Worm (Caenorhabditis elegans): ENCODE results near the gene C25E10.13.

Gene C25E10.13

ce11 chrV:9044871-9045270 is 14.7 kb upstream of the C25E10.13 start, which contains the start of gene nhr-30:
Gene nhr-30, plus strand, starts transcription at chrV:9045171.
- TF ChIP-seq snpc-4 (tag; optimal IDR thresholded peaks at IDR 0.05) (no peak), ceh-83 (GFP tag; optimal IDR thresholded peaks at IDR 0.05) (no peak), zip-8 (tag; optimal IDR thresholded peaks at IDR 0.05) (no peak), nhr-12 (tag; optimal IDR thresholded peaks at IDR 0.05) (no peak), unc-39 (tag; optimal IDR thresholded peaks at IDR 0.05) (no peak), ceh-39 (tag; optimal IDR thresholded peaks at IDR 0.05) (no peak), lsy-2 (tag; optimal IDR thresholded peaks at IDR 0.05) (no peak), nhr-237 (tag; optimal IDR thresholded peaks at IDR 0.05) (no peak), M03D4.4 (tag; optimal IDR thresholded peaks at IDR 0.05) (no peak)

- TF ChIP-seq nhr-76 (tag; optimal IDR thresholded peaks at IDR 0.05), result no peak
- no peak for TF ChIP-seq nhr-12 (tag; optimal IDR thresholded peaks at IDR 0.05)
- TF ChIP-seq flh-1 (GFP tag; optimal IDR thresholded peaks at IDR 0.05), result no peak
- no peak for TF ChIP-seq ceh-43 (GFP tag; optimal IDR thresholded peaks at IDR 0.05)
- no peak for TF ChIP-seq ceh-39 (tag; optimal IDR thresholded peaks at IDR 0.05)
- no peak for TF ChIP-seq lin-13 (tag; optimal IDR thresholded peaks at IDR 0.05)
- TF ChIP-seq unc-62 (GFP tag; optimal IDR thresholded peaks at IDR 0.05), result no peak
- TF ChIP-seq unc-39 (tag; optimal IDR thresholded peaks at IDR 0.05), result no peak
- TF ChIP-seq M03D4.4 (tag; optimal IDR thresholded peaks at IDR 0.05), result no peak
- TF ChIP-seq elt-3 (tag; optimal IDR thresholded peaks at IDR 0.05), result no peak
- TF ChIP-seq ces-1 (GFP tag; optimal IDR thresholded peaks at IDR 0.05), result no peak
- no peak for TF ChIP-seq lsy-2 (tag; optimal IDR thresholded peaks at IDR 0.05)
- no peak for TF ChIP-seq nhr-237 (tag; optimal IDR thresholded peaks at IDR 0.05)
- no peak for TF ChIP-seq tbx-8 (GFP tag; optimal IDR thresholded peaks at IDR 0.05)
Observed at ce11 chrV:9047555-9048049, 11.9 kb upstream of the C25E10.13 start, which contains the start of gene C25E10.17. Gene C25E10.17, minus strand, starts transcription at chrV:9047605.

DNA sequence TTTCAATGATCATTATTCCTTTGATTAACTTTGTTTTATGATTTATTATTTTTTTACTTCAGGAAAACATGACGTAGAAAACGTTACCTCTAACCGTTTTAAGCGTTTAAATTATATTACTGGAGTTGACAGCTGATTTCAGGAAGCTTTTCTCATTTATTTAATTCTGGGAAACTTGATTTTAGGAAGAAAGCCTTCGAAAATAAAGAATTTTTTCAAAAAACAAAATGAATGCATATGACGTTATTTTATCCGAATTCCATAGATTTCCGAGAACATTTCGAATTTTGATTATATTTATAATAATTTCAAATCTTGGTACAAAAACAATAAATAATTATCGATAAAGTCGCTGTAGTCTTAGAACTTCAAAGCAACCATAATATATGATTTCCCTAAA is 10.3 kb upstream of the C25E10.13 start:
- TF ChIP-seq nhr-76 (tag; optimal IDR thresholded peaks at IDR 0.05) (no peak), M03D4.4 (tag; optimal IDR thresholded peaks at IDR 0.05) (no peak), snpc-4 (tag; optimal IDR thresholded peaks at IDR 0.05) (no peak), lsy-2 (tag; optimal IDR thresholded peaks at IDR 0.05) (no peak), nhr-237 (tag; optimal IDR thresholded peaks at IDR 0.05) (no peak), lin-32 (GFP tag; optimal IDR thresholded peaks at IDR 0.05) (no peak), ces-1 (GFP tag; optimal IDR thresholded peaks at IDR 0.05) (no peak), nhr-12 (tag; optimal IDR thresholded peaks at IDR 0.05) (no peak), ceh-83 (GFP tag; optimal IDR thresholded peaks at IDR 0.05) (no peak), unc-62 (GFP tag; optimal IDR thresholded peaks at IDR 0.05) (no peak), sptf-1 (tag; optimal IDR thresholded peaks at IDR 0.05) (no peak), bed-3 (GFP tag; optimal IDR thresholded peaks at IDR 0.05) (no peak), unc-120 (tag; optimal IDR thresholded peaks at IDR 0.05; ENCODE audit: poor library complexity, severe bottlenecking) (no peak), zip-8 (tag; optimal IDR thresholded peaks at IDR 0.05) (no peak)

ce11 chrV:9051100-9051499 is 8.4 kb upstream of the C25E10.13 start, which contains the start of gene C25E10.7:
Gene C25E10.7, minus strand, starts transcription at chrV:9051200.
- TF ChIP-seq elt-3 (tag; optimal IDR thresholded peaks at IDR 0.05) (no peak), lin-13 (tag; optimal IDR thresholded peaks at IDR 0.05) (no peak), cnd-1 (tag; optimal IDR thresholded peaks at IDR 0.05) (no peak), pha-4 (tag; optimal IDR thresholded peaks at IDR 0.05) (no peak), lsy-2 (tag; optimal IDR thresholded peaks at IDR 0.05) (no peak), bed-3 (GFP tag; optimal IDR thresholded peaks at IDR 0.05) (no peak), unc-120 (tag; optimal IDR thresholded peaks at IDR 0.05; ENCODE audit: poor library complexity, severe bottlenecking) (no peak), ceh-83 (GFP tag; optimal IDR thresholded peaks at IDR 0.05) (no peak), mab-5 (tag; optimal IDR thresholded peaks at IDR 0.05) (no peak), snpc-4 (tag; optimal IDR thresholded peaks at IDR 0.05) (no peak), nhr-76 (tag; optimal IDR thresholded peaks at IDR 0.05) (no peak), ceh-39 (tag; optimal IDR thresholded peaks at IDR 0.05) (no peak), unc-62 (GFP tag; optimal IDR thresholded peaks at IDR 0.05) (no peak), flh-1 (GFP tag; optimal IDR thresholded peaks at IDR 0.05) (no peak), lin-32 (GFP tag; optimal IDR thresholded peaks at IDR 0.05) (no peak), sem-2 (GFP tag; optimal IDR thresholded peaks at IDR 0.05) (no peak), nhr-12 (tag; optimal IDR thresholded peaks at IDR 0.05) (no peak), elt-1 (tag; optimal IDR thresholded peaks at IDR 0.05; ENCODE audit: borderline replicate concordance, insufficient read depth) (no peak), nhr-237 (tag; optimal IDR thresholded peaks at IDR 0.05) (no peak), unc-39 (tag; optimal IDR thresholded peaks at IDR 0.05) (no peak)

DNA sequence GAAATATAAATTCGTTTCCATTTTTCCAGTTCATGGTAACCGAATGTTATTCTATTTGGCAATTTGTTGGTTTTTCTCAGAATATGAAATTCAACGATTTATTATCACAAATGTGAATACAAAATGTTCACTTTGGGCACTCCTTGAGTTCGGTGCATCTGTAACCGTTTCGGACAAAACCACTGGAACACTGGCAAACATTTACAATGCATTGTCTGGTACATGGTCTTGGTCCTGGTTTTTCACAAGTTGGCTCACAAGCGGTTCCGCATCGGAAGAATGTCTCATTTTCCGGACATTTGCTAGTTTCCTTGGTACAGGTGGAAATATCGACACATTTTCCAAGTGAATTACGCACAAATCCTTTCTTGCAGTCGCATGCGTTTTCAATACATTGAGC is 6.3 kb upstream of the C25E10.13 start:
- TF ChIP-seq unc-62 (GFP tag; optimal IDR thresholded peaks at IDR 0.05) (no peak), hlh-1 (tag; optimal IDR thresholded peaks at IDR 0.05) (no peak), ceh-43 (GFP tag; optimal IDR thresholded peaks at IDR 0.05) (no peak)

- no peak for TF ChIP-seq elt-3 (tag; optimal IDR thresholded peaks at IDR 0.05)
- TF ChIP-seq unc-62 (GFP tag; optimal IDR thresholded peaks at IDR 0.05), result no peak
- no peak for TF ChIP-seq tbx-8 (GFP tag; optimal IDR thresholded peaks at IDR 0.05)
- no peak for TF ChIP-seq ceh-43 (GFP tag; optimal IDR thresholded peaks at IDR 0.05)
- no peak for TF ChIP-seq mab-5 (tag; optimal IDR thresholded peaks at IDR 0.05)
- no peak for TF ChIP-seq sptf-1 (tag; optimal IDR thresholded peaks at IDR 0.05)
- no peak for TF ChIP-seq nhr-76 (tag; optimal IDR thresholded peaks at IDR 0.05)
Observed at ce11 chrV:9053969-9054368, 5.6 kb upstream of the C25E10.13 start, which contains the start of gene C25E10.8. Gene C25E10.8, minus strand, starts transcription at chrV:9054069.
